Fruit fly (Drosophila melanogaster) whole organism, pupa: ENCODE results near the gene ppk21.

Source experiments
- CG10348 ChIP-seq: fragments of 200-800 bp; sonication (Bioruptor generic); IDR thresholded peaks from 2 replicates; pipeline ENCODE4 v1.3.6; 2022; ENCODE audit warnings: missing biosample characterization, missing genetic modification characterization
- CG12605 ChIP-seq: fragments of 200-800 bp; sonication (Bioruptor generic); IDR thresholded peaks from 2 replicates; pipeline ENCODE4 v1.3.6; 2022; ENCODE audit warnings: missing biosample characterization, missing genetic modification characterization
- CG13204 ChIP-seq: fragments of 200-800 bp; sonication (Bioruptor generic); optimal IDR thresholded peaks from 2 replicates; lab custom pipeline; 2018; ENCODE audit warnings: missing biosample characterization, mild to moderate bottlenecking, missing genetic modification characterization, moderate library complexity
- CG14655 ChIP-seq: fragments of 200-800 bp; sonication (Bioruptor generic); optimal IDR thresholded peaks from 3 replicates; lab custom pipeline; 2017; ENCODE audit warnings: mild to moderate bottlenecking, missing biosample characterization, missing genetic modification reagents, missing genetic modification characterization
- CG15710 ChIP-seq: fragments of 200-800 bp; sonication (Bioruptor generic); optimal IDR thresholded peaks from 2 replicates; lab custom pipeline; 2018; ENCODE audit warnings: missing biosample characterization, mild to moderate bottlenecking, missing genetic modification characterization, moderate library complexity
- CG17806 ChIP-seq: fragments of 200-800 bp; sonication (Bioruptor generic); optimal IDR thresholded peaks from 2 replicates; lab custom pipeline; 2018; ENCODE audit warnings: missing biosample characterization, mild to moderate bottlenecking, missing genetic modification characterization, moderate library complexity
- CG32121 ChIP-seq: fragments of 200-800 bp; sonication (Bioruptor generic); IDR thresholded peaks from 2 replicates; pipeline ENCODE4 v1.3.6; 2022; ENCODE audit warnings: missing biosample characterization, missing genetic modification characterization
- CG34367 ChIP-seq: fragments of 200-800 bp; sonication (Bioruptor generic); optimal IDR thresholded peaks from 2 replicates; lab custom pipeline; 2018; ENCODE audit warnings: missing biosample characterization, mild to moderate bottlenecking, missing genetic modification characterization
- CG4496 ChIP-seq: fragments of 200-800 bp; sonication (Bioruptor generic); IDR thresholded peaks from 3 replicates; pipeline ENCODE4 v1.3.6; 2022; ENCODE audit warnings: missing biosample characterization, missing genetic modification characterization
- CG8159 ChIP-seq: fragments of 200-800 bp; sonication (Bioruptor generic); optimal IDR thresholded peaks from 3 replicates; lab custom pipeline; 2018; ENCODE audit warnings: missing biosample characterization, mild to moderate bottlenecking, missing genetic modification characterization, moderate library complexity
- CG8301 ChIP-seq: fragments of 200-800 bp; sonication (Bioruptor generic); optimal IDR thresholded peaks from 2 replicates; lab custom pipeline; 2018; ENCODE audit warnings: missing biosample characterization, mild to moderate bottlenecking, missing genetic modification characterization
- CG9948 ChIP-seq: fragments of 200-800 bp; sonication (Bioruptor generic); optimal IDR thresholded peaks from 2 replicates; lab custom pipeline; 2018; ENCODE audit warnings: missing biosample characterization, mild to moderate bottlenecking, missing genetic modification characterization, moderate library complexity
- D1 ChIP-seq: fragments of 200-800 bp; sonication (Bioruptor generic); optimal IDR thresholded peaks from 2 replicates; lab custom pipeline; 2018; ENCODE audit warnings: missing biosample characterization, mild to moderate bottlenecking, missing genetic modification characterization, moderate library complexity
- EcR ChIP-seq: fragments of 200-800 bp; sonication (Bioruptor generic); optimal IDR thresholded peaks from 3 replicates; lab custom pipeline; 2019; ENCODE audit warnings: missing biosample characterization, missing genetic modification characterization, mild to moderate bottlenecking, moderate library complexity, missing genetic modification reagents
- Ets98B ChIP-seq: fragments of 200-800 bp; sonication (Bioruptor generic); IDR thresholded peaks from 2 replicates; pipeline ENCODE4 v1.3.6; 2022; ENCODE audit warnings: missing biosample characterization, missing genetic modification characterization
- Pif1A ChIP-seq: fragments of 200-800 bp; sonication (Bioruptor generic); optimal IDR thresholded peaks from 3 replicates; lab custom pipeline; 2016; ENCODE audit warnings: missing biosample characterization, missing genetic modification characterization
- Pif1B ChIP-seq: fragments of 200-800 bp; sonication (Bioruptor generic); optimal IDR thresholded peaks from 3 replicates; lab custom pipeline; 2016; ENCODE audit warnings: missing biosample characterization, missing genetic modification characterization
- Snoo ChIP-seq: fragments of 200-800 bp; sonication (Bioruptor generic); optimal IDR thresholded peaks from 3 replicates; lab custom pipeline; 2017; ENCODE audit warnings: missing biosample characterization, mild to moderate bottlenecking, missing genetic modification characterization, inconsistent platforms
- fd96Ca ChIP-seq: fragments of 200-800 bp; sonication (Bioruptor generic); IDR thresholded peaks from 3 replicates; pipeline ENCODE4 v1.3.6; 2022; ENCODE audit warnings: missing biosample characterization, missing genetic modification characterization
- gl ChIP-seq: fragments of 200-800 bp; sonication (Bioruptor generic); optimal IDR thresholded peaks from 2 replicates; lab custom pipeline; 2018; ENCODE audit warnings: missing biosample characterization, mild to moderate bottlenecking, missing genetic modification characterization

Gene ppk21

dm6 chr3R:29689211-29689610 lies 24.6 kb downstream of the ppk21 start, which contains the start of gene Obp99c:
Gene Obp99c, minus strand, starts transcription at chr3R:29689311.
- no peak for TF ChIP-seq EcR (GFP tag; lab: Kevin White, UChicago)

- TF ChIP-seq CG9948 (peak; percentile 8), CG34367 (tag; lab: Kevin White, UChicago) (no peak), fd96Ca (GFP tag; lab: Robert Waterston, UW) (0 out of 3 replicates have a peak, but pooled peaks have one; percentile 28), CG8159 (tag; lab: Kevin White, UChicago) (peak; percentile 46), CG14655 (peak; percentile 11), CG13204 (GFP tag; lab: Kevin White, UChicago) (no peak), CG4496 (0 out of 3 replicates have a peak, but pooled peaks have one; percentile 21)
These were observed 25.4 kb downstream of the ppk21 start for dm6 chr3R:29689833-29690538.

dm6 chr3R:29690539-29690852 lies 25.9 kb downstream of the ppk21 start:
- TF ChIP-seq CG8301 (tag; lab: Kevin White, UChicago): peak; percentile 40
- peak; percentile 62 for TF ChIP-seq CG15710 (tag; lab: Kevin White, UChicago)
- TF ChIP-seq Pif1B (GFP tag; lab: Kevin White, UChicago): peak; percentile 1
- TF ChIP-seq CG34367 (tag; lab: Kevin White, UChicago): peak; percentile 57
- no peak for TF ChIP-seq CG4496
- no peak for TF ChIP-seq gl
- peak; percentile 77 for TF ChIP-seq CG8159 (tag; lab: Kevin White, UChicago)
- TF ChIP-seq CG10348: no peak
- TF ChIP-seq CG14655: peak; percentile 49
- TF ChIP-seq CG9948: peak; percentile 57
- peak; percentile 60 for TF ChIP-seq CG17806 (tag; lab: Kevin White, UChicago)
- TF ChIP-seq Pif1A (GFP tag; lab: Kevin White, UChicago): peak; percentile 54
- TF ChIP-seq Ets98B (GFP tag; lab: Robert Waterston, UW): peak; percentile 29
- TF ChIP-seq, all 21 proteins: peak for 10

dm6 chr3R:29690960-29691527 lies 26.5 kb downstream of the ppk21 start:
- peak; percentile 10; the same call in 1 of the 3 replicates for TF ChIP-seq fd96Ca (GFP tag; lab: Robert Waterston, UW)
- TF ChIP-seq CG4496: peak; percentile 47; the same call in 1 of the 3 replicates
- TF ChIP-seq gl: no peak

- no peak for TF ChIP-seq Pif1A (GFP tag; lab: Kevin White, UChicago)
- TF ChIP-seq CG14655: no peak
- no peak for TF ChIP-seq gl
- TF ChIP-seq CG9948: no peak
- TF ChIP-seq Snoo: no peak
- no peak for TF ChIP-seq CG17806 (tag; lab: Kevin White, UChicago)
- TF ChIP-seq EcR (GFP tag; lab: Kevin White, UChicago): no peak
- TF ChIP-seq CG12605 (GFP tag; lab: Robert Waterston, UW): no peak
- no peak for TF ChIP-seq CG32121 (GFP tag; lab: Robert Waterston, UW)
- no peak for TF ChIP-seq Ets98B (GFP tag; lab: Robert Waterston, UW)
- no peak for TF ChIP-seq CG13204 (GFP tag; lab: Kevin White, UChicago)
These were observed 27.5 kb downstream of the ppk21 start, which contains the start of gene dmrt99B for dm6 chr3R:29692009-29692641. Gene dmrt99B, plus strand, starts transcription at chr3R:29692591.

- no peak for TF ChIP-seq CG34367 (tag; lab: Kevin White, UChicago)
- TF ChIP-seq fd96Ca (GFP tag; lab: Robert Waterston, UW): no peak
- TF ChIP-seq Pif1B (GFP tag; lab: Kevin White, UChicago): no peak
- no peak for TF ChIP-seq Pif1A (GFP tag; lab: Kevin White, UChicago)
- no peak for TF ChIP-seq CG10348
- no peak for TF ChIP-seq CG4496
- no peak for TF ChIP-seq CG13204 (GFP tag; lab: Kevin White, UChicago)
- TF ChIP-seq EcR (GFP tag; lab: Kevin White, UChicago): no peak
- TF ChIP-seq CG17806 (tag; lab: Kevin White, UChicago): no peak
- no peak for TF ChIP-seq Ets98B (GFP tag; lab: Robert Waterston, UW)
- no peak for TF ChIP-seq CG15710 (tag; lab: Kevin White, UChicago)
- TF ChIP-seq D1 (tag; lab: Kevin White, UChicago): no peak
- no peak for TF ChIP-seq CG14655
- TF ChIP-seq CG9948: no peak
- TF ChIP-seq gl: no peak
- no peak for TF ChIP-seq CG32121 (GFP tag; lab: Robert Waterston, UW)
- TF ChIP-seq Snoo: no peak
- no peak for TF ChIP-seq CG8301 (tag; lab: Kevin White, UChicago)
- TF ChIP-seq CG12605 (GFP tag; lab: Robert Waterston, UW): no peak
- TF ChIP-seq CG8159 (tag; lab: Kevin White, UChicago): no peak
These were observed 31.2 kb downstream of the ppk21 start for dm6 chr3R:29695744-29696143.

dm6 chr3R:29696359-29696758 lies 31.8 kb downstream of the ppk21 start:
- TF ChIP-seq CG8301 (tag; lab: Kevin White, UChicago): no peak
- TF ChIP-seq CG13204 (GFP tag; lab: Kevin White, UChicago): no peak
- TF ChIP-seq CG9948: no peak
- TF ChIP-seq CG8159 (tag; lab: Kevin White, UChicago): no peak
- TF ChIP-seq fd96Ca (GFP tag; lab: Robert Waterston, UW): no peak
- TF ChIP-seq CG32121 (GFP tag; lab: Robert Waterston, UW): no peak
- no peak for TF ChIP-seq CG15710 (tag; lab: Kevin White, UChicago)
